Fruit fly (Drosophila melanogaster) whole organism, embryonic: Measurements from ENCODE around the gene Cp36.

Experiments used
- BEAF-32 ChIP-seq: fragments of 200-800 bp; sonication (Bioruptor generic); optimal IDR thresholded peaks from 3 replicates; lab custom pipeline; 2017; ENCODE audit warnings: missing biosample characterization, missing genetic modification characterization, mild to moderate bottlenecking, moderate library complexity, missing genetic modification reagents
- CG10321 ChIP-seq: fragments of 200-800 bp; sonication (Bioruptor generic); IDR thresholded peaks from 2 replicates; pipeline ENCODE4 v1.3.6; 2022; ENCODE audit warnings: missing biosample characterization, missing genetic modification characterization
- CG15696 ChIP-seq: fragments of 200-800 bp; sonication (Bioruptor generic); optimal IDR thresholded peaks from 2 replicates; lab custom pipeline; 2019; ENCODE audit warnings: missing biosample characterization, mild to moderate bottlenecking, missing genetic modification characterization, moderate library complexity
- CG2129 ChIP-seq: fragments of 200-800 bp; sonication (Bioruptor generic); IDR thresholded peaks from 2 replicates; pipeline ENCODE4 v1.3.6; 2022; ENCODE audit warnings: missing biosample characterization, missing genetic modification characterization; ENCODE audit not compliant: partially characterized antibody
- CG31388 ChIP-seq: fragments of 200-800 bp; sonication (Bioruptor generic); optimal IDR thresholded peaks from 2 replicates; lab custom pipeline; 2016; ENCODE audit warnings: missing biosample characterization, missing genetic modification characterization
- CG33557 ChIP-seq: fragments of 200-800 bp; sonication (Bioruptor generic); optimal IDR thresholded peaks from 2 replicates; lab custom pipeline; 2019; ENCODE audit warnings: missing biosample characterization, mild to moderate bottlenecking, missing genetic modification characterization, moderate library complexity
- CG43689 ChIP-seq: fragments of 200-800 bp; sonication (Bioruptor generic); IDR thresholded peaks from 2 replicates; pipeline ENCODE4 v1.3.6; 2022; ENCODE audit warnings: missing biosample characterization, missing genetic modification characterization
- CG4404 ChIP-seq: fragments of 200-800 bp; sonication (Bioruptor generic); IDR thresholded peaks from 2 replicates; pipeline ENCODE4 v1.3.6; 2022; ENCODE audit warnings: missing biosample characterization, missing genetic modification characterization
- CG6765 ChIP-seq: fragments of 200-800 bp; sonication (Bioruptor generic); optimal IDR thresholded peaks from 3 replicates; lab custom pipeline; 2017; ENCODE audit warnings: missing biosample characterization, mild to moderate bottlenecking, missing genetic modification characterization
- CG6791 ChIP-seq: fragments of 200-800 bp; sonication (Bioruptor generic); IDR thresholded peaks from 3 replicates; pipeline ENCODE4 v1.3.6; 2022; ENCODE audit warnings: missing biosample characterization, missing genetic modification characterization; ENCODE audit not compliant: partially characterized antibody
- CG7928 ChIP-seq: fragments of 200-800 bp; sonication (Bioruptor generic); optimal IDR thresholded peaks from 2 replicates; lab custom pipeline; 2017; ENCODE audit warnings: missing biosample characterization, mild to moderate bottlenecking, missing genetic modification characterization
- CG8765 ChIP-seq: fragments of 200-800 bp; sonication (Bioruptor generic); IDR thresholded peaks from 2 replicates; pipeline ENCODE4 v1.3.6; 2022; ENCODE audit warnings: missing biosample characterization, missing genetic modification characterization
- CG9797 ChIP-seq: fragments of 200-800 bp; sonication (Bioruptor generic); optimal IDR thresholded peaks from 3 replicates; lab custom pipeline; 2018; ENCODE audit warnings: missing biosample characterization, mild to moderate bottlenecking, missing genetic modification characterization
- Chrac-16 ChIP-seq: fragments of 200-800 bp; sonication (Bioruptor generic); optimal IDR thresholded peaks from 3 replicates; lab custom pipeline; 2016; ENCODE audit warnings: missing biosample characterization, missing genetic modification characterization
- CoRest ChIP-seq: fragments of 200-800 bp; sonication (Bioruptor generic); optimal IDR thresholded peaks from 3 replicates; lab custom pipeline; 2018; ENCODE audit warnings: missing biosample characterization, mild to moderate bottlenecking, missing genetic modification characterization, moderate library complexity
- D19B ChIP-seq: fragments of 200-800 bp; sonication (Bioruptor generic); optimal IDR thresholded peaks from 2 replicates; lab custom pipeline; 2017; ENCODE audit warnings: missing biosample characterization, mild to moderate bottlenecking, missing genetic modification characterization
- Dip3 ChIP-seq: fragments of 200-800 bp; sonication (Bioruptor generic); optimal IDR thresholded peaks from 3 replicates; lab custom pipeline; 2016; ENCODE audit warnings: missing biosample characterization, missing genetic modification characterization
- Dll ChIP-seq: fragments of 200-800 bp; sonication (Bioruptor generic); IDR thresholded peaks from 4 replicates; pipeline ENCODE4 v1.3.6; 2022; ENCODE audit warnings: missing biosample characterization, missing genetic modification characterization; ENCODE audit not compliant: partially characterized antibody
- Dp ChIP-seq: fragments of 200-800 bp; sonication (Bioruptor generic); optimal IDR thresholded peaks from 2 replicates; lab custom pipeline; 2018; ENCODE audit warnings: missing biosample characterization, mild to moderate bottlenecking, missing genetic modification characterization, moderate library complexity
- Dref ChIP-seq: fragments of 200-800 bp; sonication (Bioruptor generic); IDR thresholded peaks from 2 replicates; pipeline ENCODE4 v1.3.6; 2022; ENCODE audit warnings: missing biosample characterization, missing genetic modification characterization
- E2f2 ChIP-seq: fragments of 200-800 bp; sonication (Bioruptor generic); IDR thresholded peaks from 2 replicates; pipeline ENCODE4 v1.3.6; 2022; ENCODE audit warnings: missing biosample characterization, missing genetic modification characterization
- Elba2 ChIP-seq: fragments of 200-800 bp; sonication (Bioruptor generic); optimal IDR thresholded peaks from 3 replicates; lab custom pipeline; 2016; ENCODE audit warnings: missing biosample characterization, missing genetic modification characterization
- Ets65A ChIP-seq: fragments of 200-800 bp; sonication (Bioruptor generic); peaks from one replicate; lab custom pipeline; 2016; ENCODE audit warnings: missing biosample characterization, missing genetic modification characterization
- Hand ChIP-seq: fragments of 200-800 bp; sonication (Bioruptor generic); optimal IDR thresholded peaks from 2 replicates; lab custom pipeline; 2017; ENCODE audit warnings: mild to moderate bottlenecking, missing biosample characterization, missing genetic modification reagents, missing genetic modification characterization
- Hey ChIP-seq: fragments of 200-800 bp; sonication (Bioruptor generic); optimal IDR thresholded peaks from 3 replicates; lab custom pipeline; 2018; ENCODE audit warnings: missing biosample characterization, mild to moderate bottlenecking, missing genetic modification characterization
- MBD-R2 ChIP-seq: fragments of 200-800 bp; sonication (Bioruptor generic); IDR thresholded peaks from 2 replicates; pipeline ENCODE4 v1.3.6; 2022; ENCODE audit warnings: missing biosample characterization, missing genetic modification characterization
- Med ChIP-seq: fragments of 200-800 bp; sonication (Bioruptor generic); peaks from one replicate; lab custom pipeline; 2016; ENCODE audit warnings: missing biosample characterization, missing genetic modification characterization, mild to moderate bottlenecking, inconsistent platforms, moderate library complexity
- Rx ChIP-seq: fragments of 200-800 bp; sonication (Bioruptor generic); IDR thresholded peaks from 2 replicates; pipeline ENCODE4 v1.3.6; 2022; ENCODE audit warnings: missing biosample characterization, missing genetic modification characterization
- Sry-δ ChIP-seq: fragments of 200-800 bp; sonication (Bioruptor generic); optimal IDR thresholded peaks from 2 replicates; lab custom pipeline; 2016; ENCODE audit warnings: missing biosample characterization, missing genetic modification characterization
- Xrp1 ChIP-seq: fragments of 200-800 bp; sonication (Bioruptor generic); IDR thresholded peaks from 2 replicates; pipeline ENCODE4 v1.3.6; 2022; ENCODE audit warnings: missing biosample characterization, missing genetic modification characterization
- ash1 ChIP-seq: fragments of 200-800 bp; sonication (Bioruptor generic); optimal IDR thresholded peaks from 2 replicates; lab custom pipeline; 2018; ENCODE audit warnings: missing biosample characterization, mild to moderate bottlenecking, missing genetic modification characterization
- chif ChIP-seq, 2 experiments: fragments of 200-800 bp; sonication (Bioruptor generic); optimal IDR thresholded peaks; 3 replicates each; lab custom pipeline; 2016; ENCODE audit warnings: missing biosample characterization in 2 of 2, missing genetic modification characterization in 2 of 2
- chinmo ChIP-seq: fragments of 200-800 bp; sonication (Bioruptor generic); IDR thresholded peaks from 4 replicates; pipeline ENCODE4 v1.3.6; 2022; ENCODE audit warnings: missing biosample characterization, missing genetic modification characterization; ENCODE audit not compliant: partially characterized antibody
- croc ChIP-seq: fragments of 200-800 bp; sonication (Bioruptor generic); conservative IDR thresholded peaks from 3 replicates; pipeline ENCODE4 v1.3.6; 2022; ENCODE audit warnings: missing biosample characterization, missing genetic modification characterization
- dmrt11E ChIP-seq: fragments of 200-800 bp; sonication (Bioruptor generic); optimal IDR thresholded peaks from 3 replicates; lab custom pipeline; 2018; ENCODE audit warnings: missing biosample characterization, mild to moderate bottlenecking, missing genetic modification characterization, moderate library complexity
- dmrt99B ChIP-seq: fragments of 200-800 bp; sonication (Bioruptor generic); optimal IDR thresholded peaks from 2 replicates; lab custom pipeline; 2018; ENCODE audit warnings: missing biosample characterization, mild to moderate bottlenecking, missing genetic modification characterization, moderate library complexity
- emc ChIP-seq: fragments of 200-800 bp; sonication (Bioruptor generic); optimal IDR thresholded peaks from 2 replicates; lab custom pipeline; 2016; ENCODE audit warnings: missing biosample characterization, missing genetic modification characterization
- fd102C ChIP-seq: fragments of 200-800 bp; sonication (Bioruptor generic); optimal IDR thresholded peaks from 2 replicates; lab custom pipeline; 2018; ENCODE audit warnings: missing biosample characterization, mild to moderate bottlenecking, missing genetic modification characterization, moderate library complexity
- oc ChIP-seq: fragments of 200-800 bp; sonication (Bioruptor generic); optimal IDR thresholded peaks from 2 replicates; lab custom pipeline; 2018; ENCODE audit warnings: missing biosample characterization, mild to moderate bottlenecking, missing genetic modification characterization, moderate library complexity
- pan ChIP-seq, 4 experiments: fragments of >200 bp in 3 of 4; fragments of 200-800 bp in 1 of 4; sonication (Bioruptor generic) in 1 of 4; optimal IDR thresholded peaks in 3 of 4; IDR thresholded peaks in 1 of 4; 2 replicates each; pipeline versions ENCODE4 v1.3.6 to Lab custom; 2017 to 2022; ENCODE audit warnings: missing biosample characterization in 2 of 4, missing genetic modification characterization in 2 of 4, mixed read lengths in 1 of 4
- phol ChIP-seq: fragments of 200-800 bp; sonication (Bioruptor generic); optimal IDR thresholded peaks from 3 replicates; lab custom pipeline; 2018; ENCODE audit warnings: missing biosample characterization, mild to moderate bottlenecking, missing genetic modification characterization, moderate library complexity
- prd ChIP-seq, 3 experiments: fragments of >200 bp in 2 of 3; fragments of 200-800 bp in 1 of 3; sonication (Bioruptor generic) in 1 of 3; optimal IDR thresholded peaks in 2 of 3; IDR thresholded peaks in 1 of 3; 2 replicates in 2 of 3; 3 replicates in 1 of 3; pipeline versions ENCODE4 v1.3.6 to Lab custom; 2017 to 2022; ENCODE audit warnings: missing biosample characterization in 1 of 3, missing genetic modification characterization in 1 of 3
- sim ChIP-seq: fragments of 200-800 bp; sonication (Bioruptor generic); IDR thresholded peaks from 2 replicates; pipeline ENCODE4 v1.3.6; 2022; ENCODE audit warnings: missing biosample characterization, missing genetic modification characterization
- sima ChIP-seq: fragments of 200-800 bp; sonication (Bioruptor generic); optimal IDR thresholded peaks from 2 replicates; lab custom pipeline; 2016; ENCODE audit warnings: missing biosample characterization, missing genetic modification characterization
- sisA ChIP-seq: fragments of 200-800 bp; sonication (Bioruptor generic); IDR thresholded peaks from 2 replicates; pipeline ENCODE4 v1.3.6; 2022; ENCODE audit warnings: missing biosample characterization, missing genetic modification characterization
- usp ChIP-seq: fragments of >200 bp; optimal IDR thresholded peaks from 2 replicates; lab custom pipeline; 2017; ENCODE audit warnings: missing biosample characterization, missing genetic modification characterization
- zfh1 ChIP-seq: fragments of 200-800 bp; sonication (Bioruptor generic); IDR thresholded peaks from 3 replicates; pipeline ENCODE4 v1.3.6; 2022; ENCODE audit warnings: missing biosample characterization, missing genetic modification characterization
- zfh2 ChIP-seq: fragments of 200-800 bp; sonication (Bioruptor generic); optimal IDR thresholded peaks from 2 replicates; lab custom pipeline; 2016; ENCODE audit warnings: missing biosample characterization, missing genetic modification characterization

Gene Cp36

DNA sequence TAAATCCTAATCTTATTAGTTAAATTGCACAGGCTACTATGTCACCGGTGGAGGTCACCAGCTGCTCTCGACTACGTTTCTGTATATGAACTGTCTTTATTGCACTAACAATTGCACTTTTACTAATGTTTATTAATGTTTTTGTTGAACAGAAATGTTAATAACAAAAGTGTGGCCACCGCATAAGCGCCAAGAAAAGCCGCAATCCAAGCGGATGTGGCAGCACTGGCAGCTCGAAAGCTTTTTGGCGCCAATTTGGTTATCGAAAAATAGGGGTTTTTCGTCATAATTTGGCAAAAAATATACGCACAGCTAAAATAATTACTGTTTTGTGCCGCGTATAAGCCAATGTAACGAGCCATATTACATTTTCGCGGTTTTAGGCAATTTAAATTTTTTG lies 37.0 kb upstream of the Cp36 start, which contains the start of gene CG12123 (continued):
- no peak for TF ChIP-seq usp
- peak; percentile 7 for TF ChIP-seq Sry-δ (GFP tag; lab: Kevin White, UChicago)
- peak; percentile 25 for TF ChIP-seq CG9797 (GFP tag; lab: Kevin White, UChicago)
- no peak for TF ChIP-seq chinmo
- TF ChIP-seq sisA: no peak
- TF ChIP-seq MBD-R2 (GFP tag; lab: Robert Waterston, UW): peak; percentile 61
- TF ChIP-seq CG6765 (GFP tag; lab: Kevin White, UChicago): no peak
- peak; percentile 82 for TF ChIP-seq Dp
- TF ChIP-seq Med (GFP tag; lab: Kevin White, UChicago): peak; percentile 24
- TF ChIP-seq, all 482 proteins: peak for 21

DNA sequence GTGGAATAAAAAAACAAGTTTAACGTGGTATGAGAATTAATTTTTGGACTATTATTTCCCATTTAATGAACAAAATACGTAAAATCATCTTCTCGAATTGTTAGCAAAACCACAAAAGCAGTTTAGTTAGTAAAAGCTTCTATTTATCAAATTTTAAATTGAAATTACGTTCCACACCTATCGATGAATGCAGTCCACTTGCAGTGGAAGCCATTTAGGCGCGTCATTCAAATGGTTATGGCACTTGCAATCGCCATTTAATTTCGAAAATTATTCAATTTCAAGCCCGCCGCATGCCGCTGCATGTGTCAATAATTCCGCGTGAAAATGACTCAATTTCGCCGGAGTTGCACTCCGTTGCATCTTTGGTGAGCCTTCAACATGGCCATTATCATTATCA lies 36.2 kb upstream of the Cp36 start:
- TF ChIP-seq Dll (GFP tag; lab: Robert Waterston, UW) (0 out of 4 replicates have a peak, but pooled peaks have one; percentile 37), CG33557 (no peak), Dref (GFP tag; lab: Robert Waterston, UW) (peak; percentile 39; the same call in 1 of the 2 replicates), Dp (peak; percentile 70), dmrt99B (tag; lab: Kevin White, UChicago) (no peak), CG7928 (GFP tag; lab: Kevin White, UChicago) (no peak), CoRest (tag; lab: Kevin White, UChicago) (no peak), chif (GFP tag; optimal IDR thresholded peaks at IDR 0.05; lab: Kevin White, UChicago) (no peak), emc (no peak), Chrac-16 (no peak), ash1 (GFP tag; lab: Kevin White, UChicago) (no peak), phol (peak; percentile 14), E2f2 (peak; percentile 86), CG2129 (GFP tag; lab: Robert Waterston, UW) (no peak), Dip3 (GFP tag; lab: Kevin White, UChicago) (no peak), BEAF-32 (GFP tag; lab: Kevin White, UChicago) (peak; percentile 8)
- TF ChIP-seq, all 482 proteins: peak for 6

DNA sequence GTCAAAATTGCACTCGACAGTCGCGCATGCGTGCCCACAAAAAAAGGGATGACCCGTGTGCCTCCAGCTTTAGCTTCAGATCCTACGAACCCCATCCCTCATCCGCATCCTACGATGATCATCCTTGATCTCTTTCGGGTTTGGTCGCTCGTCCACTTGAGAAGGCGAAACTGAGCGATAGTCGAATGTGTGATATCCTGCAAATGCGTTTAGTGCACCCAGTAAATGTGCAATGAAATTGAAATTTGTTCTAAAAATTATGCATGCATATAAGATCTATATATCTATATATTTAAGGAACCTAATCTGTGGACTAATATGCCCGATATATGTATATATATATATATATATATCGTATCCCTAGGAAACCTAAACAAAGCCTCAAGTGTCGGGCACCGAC lies 34.8 kb upstream of the Cp36 start:
- no peak for TF ChIP-seq CG10321 (GFP tag; lab: Robert Waterston, UW)
- no peak for TF ChIP-seq CG43689
- TF ChIP-seq dmrt11E (tag; lab: Kevin White, UChicago): peak; percentile 27
- peak; percentile 37 for TF ChIP-seq D19B
- no peak for TF ChIP-seq Hey (tag; lab: Kevin White, UChicago)
- no peak for TF ChIP-seq CG6791
- peak; percentile 70 for TF ChIP-seq CG15696 (tag; lab: Kevin White, UChicago)
- no peak for TF ChIP-seq zfh2 (GFP tag; lab: Kevin White, UChicago)
- TF ChIP-seq sim (GFP tag; lab: Robert Waterston, UW): no peak
- no peak for TF ChIP-seq oc (tag; lab: Kevin White, UChicago)
- TF ChIP-seq zfh1: peak; percentile 52; the same call in 2 of the 3 replicates
- TF ChIP-seq croc (GFP tag; lab: Robert Waterston, UW): 0 out of 3 replicates have a peak, but pooled peaks have one; percentile 14
- TF ChIP-seq CG33557: no peak
- TF ChIP-seq Ets65A (GFP tag; lab: Kevin White, UChicago): peak; percentile 18
- peak; percentile 63 for TF ChIP-seq fd102C
- TF ChIP-seq prd (optimal IDR thresholded peaks at IDR 0.05; lab: Kevin White, UChicago): no peak
- TF ChIP-seq prd (GFP tag; IDR thresholded peaks at IDR 0.05; lab: Robert Waterston, UW): peak; percentile 63; the same call in 2 of the 3 replicates
- no peak for TF ChIP-seq Hand (GFP tag; lab: Kevin White, UChicago)
- no peak for TF ChIP-seq sima (GFP tag; lab: Kevin White, UChicago)
- peak in 1 of 2 experiments; percentile 39 for TF ChIP-seq pan (optimal IDR thresholded peaks at IDR 0.05; lab: Kevin White, UChicago)
- no peak for TF ChIP-seq pan (GFP tag; optimal IDR thresholded peaks at IDR 0.05 in 1 of 2, IDR thresholded peaks at IDR 0.05 in 1 of 2)
- TF ChIP-seq Elba2: no peak
- TF ChIP-seq Xrp1 (GFP tag; lab: Robert Waterston, UW): peak; percentile 28; the same call in 1 of the 2 replicates
- no peak for TF ChIP-seq CG31388 (GFP tag; lab: Kevin White, UChicago)
- peak; percentile 6; the same call in 1 of the 2 replicates for TF ChIP-seq Rx
- TF ChIP-seq CG8765 (GFP tag; lab: Robert Waterston, UW): peak; percentile 68
- peak; percentile 71 for TF ChIP-seq CG4404 (GFP tag; lab: Robert Waterston, UW)
